Fruit fly (Drosophila melanogaster) S2 (cell line): ENCODE results near the gene sno.

ENCODE experiments used
- CG8478 ChIP-seq: fragments of >200 bp; optimal IDR thresholded peaks from 2 replicates; lab custom pipeline; 2018
- CTCF ChIP-seq, 2 experiments: fragments of >200 bp; optimal IDR thresholded peaks; 2 replicates each; lab custom pipeline; 2018

DNA sequence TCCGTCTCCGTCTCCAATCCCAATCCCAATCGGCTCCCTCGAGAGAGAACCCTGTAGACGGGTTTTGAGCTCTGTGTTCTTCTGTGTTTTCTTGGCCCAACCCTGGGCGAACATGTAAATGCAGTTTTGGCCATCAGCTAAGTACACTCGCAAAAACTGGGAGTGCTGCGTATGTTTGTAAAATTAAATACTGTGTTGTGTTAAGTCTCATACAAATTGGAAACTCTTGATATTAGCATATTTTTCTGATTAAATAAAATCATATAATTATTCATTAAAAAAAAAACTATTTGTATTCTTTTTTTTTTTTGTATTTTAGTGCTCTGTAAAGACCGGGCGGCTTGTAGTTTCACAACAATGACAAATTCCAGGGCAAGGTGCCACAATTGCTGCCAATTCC is 34.3 kb upstream of the sno start:
- TF ChIP-seq CG8478 (no peak), CTCF (optimal IDR thresholded peaks at IDR 0.05; lab: Kevin White, UChicago) (no peak)
